Worm (Caenorhabditis elegans): Measurements from ENCODE around the gene F56D6.11.

F56D6.11 gene

DNA sequence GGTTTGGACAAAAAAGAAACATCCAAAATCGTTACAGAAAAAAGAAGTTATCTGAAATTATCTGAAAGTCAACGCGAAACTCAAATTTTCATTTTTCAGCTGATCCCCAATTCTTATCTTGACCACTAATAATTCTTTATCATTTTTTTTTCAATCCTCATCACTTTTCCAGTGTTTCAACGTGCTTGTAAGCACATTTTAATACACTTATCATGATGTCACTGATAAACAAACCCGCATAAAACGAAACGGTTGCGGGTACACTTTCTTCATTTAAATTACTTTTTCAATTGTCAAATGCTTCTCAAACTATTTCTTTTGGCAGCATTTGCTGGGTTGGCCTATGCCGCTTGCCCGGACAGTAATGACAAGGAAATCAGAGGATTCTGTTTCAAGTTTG lies 15.6 kb upstream of the F56D6.11 start, which contains the start of gene clec-67:
clec-67 (plus strand) TSS at position 268 of the 400 bp plus-strand sequence.
- no peak for TF ChIP-seq M03D4.4 (tag; optimal IDR thresholded peaks at IDR 0.05)
- TF ChIP-seq zip-8 (tag; optimal IDR thresholded peaks at IDR 0.05) = no peak
- no peak for TF ChIP-seq pha-4 (tag; optimal IDR thresholded peaks at IDR 0.05)
- TF ChIP-seq cnd-1 (tag; optimal IDR thresholded peaks at IDR 0.05) = no peak
- TF ChIP-seq bed-3 (GFP tag; optimal IDR thresholded peaks at IDR 0.05) = no peak
- no peak for TF ChIP-seq mep-1 (tag; optimal IDR thresholded peaks at IDR 0.05)
- no peak for TF ChIP-seq hlh-1 (tag; optimal IDR thresholded peaks at IDR 0.05)
- no peak for TF ChIP-seq ceh-83 (GFP tag; optimal IDR thresholded peaks at IDR 0.05)
- no peak for TF ChIP-seq ceh-43 (GFP tag; optimal IDR thresholded peaks at IDR 0.05)
- TF ChIP-seq lsy-2 (tag; optimal IDR thresholded peaks at IDR 0.05) = no peak
- no peak for TF ChIP-seq nhr-2 (tag; optimal IDR thresholded peaks at IDR 0.05)
- TF ChIP-seq nhr-237 (tag; optimal IDR thresholded peaks at IDR 0.05) = no peak
- TF ChIP-seq unc-120 (tag; optimal IDR thresholded peaks at IDR 0.05; ENCODE audit: poor library complexity, severe bottlenecking) = no peak

DNA sequence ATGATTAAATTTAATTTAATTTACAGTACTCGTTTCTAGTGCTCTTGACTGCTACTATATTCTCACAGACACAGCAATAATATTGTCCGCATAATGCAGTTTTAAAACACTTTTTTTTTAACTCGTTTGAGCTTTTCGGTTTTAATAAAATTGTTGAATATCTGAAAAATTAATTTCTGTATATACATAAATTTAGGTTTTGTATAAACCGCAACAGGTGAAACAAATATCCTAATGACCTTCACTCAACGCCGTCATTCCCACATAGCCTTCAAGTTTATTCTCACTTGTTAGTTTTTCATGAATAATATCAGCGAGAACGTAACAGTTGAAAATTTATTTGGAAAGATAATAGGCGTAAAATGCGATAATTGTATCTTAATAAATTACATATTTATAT lies 13.2 kb upstream of the F56D6.11 start, which contains the start of gene srz-19:
srz-19 (plus strand) TSS at position 301 of the 400 bp plus-strand sequence.
- no peak for TF ChIP-seq lin-32 (GFP tag; optimal IDR thresholded peaks at IDR 0.05)
- TF ChIP-seq mep-1 (tag; optimal IDR thresholded peaks at IDR 0.05) = no peak
- TF ChIP-seq blmp-1 (tag; optimal IDR thresholded peaks at IDR 0.05) = no peak
- TF ChIP-seq pha-4 (tag; optimal IDR thresholded peaks at IDR 0.05) = no peak

DNA sequence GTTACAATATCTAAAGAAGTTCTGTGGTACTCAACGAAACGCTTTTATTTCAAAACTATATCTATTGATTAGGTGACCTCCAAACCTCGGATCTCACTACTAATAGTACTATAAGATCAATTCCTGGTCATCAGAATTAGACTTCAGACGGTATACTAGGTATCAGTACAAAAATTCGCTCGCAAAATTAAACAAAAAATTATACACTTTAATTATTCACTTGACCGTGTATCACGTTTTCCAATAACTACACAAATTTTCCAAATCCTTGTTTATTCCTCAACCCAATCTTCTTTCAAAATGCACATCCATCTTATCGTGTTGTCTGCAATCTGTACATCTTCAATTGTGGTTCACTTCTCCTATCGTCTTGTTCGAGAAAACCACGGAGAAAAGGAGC lies 11.9 kb upstream of the F56D6.11 start, which contains the start of gene F56D6.23:
F56D6.23 (plus strand) TSS at position 301 of the 400 bp plus-strand sequence.
- no peak for TF ChIP-seq nhr-12 (tag; optimal IDR thresholded peaks at IDR 0.05)
- TF ChIP-seq zip-8 (tag; optimal IDR thresholded peaks at IDR 0.05) = no peak
- TF ChIP-seq mls-2 (tag; optimal IDR thresholded peaks at IDR 0.05) = no peak
- TF ChIP-seq sem-2 (GFP tag; optimal IDR thresholded peaks at IDR 0.05) = no peak
- TF ChIP-seq unc-120 (tag; optimal IDR thresholded peaks at IDR 0.05; ENCODE audit: poor library complexity, severe bottlenecking) = no peak
- no peak for TF ChIP-seq ceh-43 (GFP tag; optimal IDR thresholded peaks at IDR 0.05)
- TF ChIP-seq mep-1 (tag; optimal IDR thresholded peaks at IDR 0.05) = no peak
- no peak for TF ChIP-seq lsy-2 (tag; optimal IDR thresholded peaks at IDR 0.05)
- TF ChIP-seq drap-1 (GFP tag; optimal IDR thresholded peaks at IDR 0.05) = no peak
- no peak for TF ChIP-seq ceh-39 (tag; optimal IDR thresholded peaks at IDR 0.05)
- TF ChIP-seq blmp-1 (tag; optimal IDR thresholded peaks at IDR 0.05) = no peak
- no peak for TF ChIP-seq ztf-11 (tag; optimal IDR thresholded peaks at IDR 0.05)
- TF ChIP-seq M03D4.4 (tag; optimal IDR thresholded peaks at IDR 0.05) = no peak
- no peak for TF ChIP-seq unc-62 (GFP tag; optimal IDR thresholded peaks at IDR 0.05)
- TF ChIP-seq ceh-83 (GFP tag; optimal IDR thresholded peaks at IDR 0.05) = no peak
- no peak for TF ChIP-seq sptf-1 (tag; optimal IDR thresholded peaks at IDR 0.05)
- no peak for TF ChIP-seq flh-1 (GFP tag; optimal IDR thresholded peaks at IDR 0.05)

DNA sequence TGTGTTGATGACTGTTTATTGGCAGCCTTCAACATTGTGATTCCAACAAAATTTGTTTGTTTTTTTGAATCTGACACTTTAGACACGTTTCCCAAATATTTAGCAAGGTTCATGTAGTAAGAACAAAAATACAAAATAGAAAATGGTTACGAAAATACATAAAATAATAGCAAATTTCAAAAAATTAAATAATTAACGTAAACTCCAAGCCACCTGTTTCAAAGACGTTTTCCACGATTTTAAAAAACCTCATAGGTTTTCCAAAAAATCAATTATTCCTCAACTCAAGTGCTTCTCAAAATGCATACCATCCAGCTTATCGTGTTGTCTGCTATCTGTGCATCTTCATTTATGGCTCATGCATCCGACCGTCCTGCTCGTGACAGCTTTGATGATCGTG lies 11.1 kb upstream of the F56D6.11 start, which contains the start of gene F56D6.14:
F56D6.14 (plus strand) TSS at position 301 of the 400 bp plus-strand sequence.
- no peak for TF ChIP-seq ceh-39 (tag; optimal IDR thresholded peaks at IDR 0.05)
- no peak for TF ChIP-seq nhr-12 (tag; optimal IDR thresholded peaks at IDR 0.05)
- TF ChIP-seq lsy-2 (tag; optimal IDR thresholded peaks at IDR 0.05) = no peak
- TF ChIP-seq mep-1 (tag; optimal IDR thresholded peaks at IDR 0.05) = no peak
- TF ChIP-seq ztf-11 (tag; optimal IDR thresholded peaks at IDR 0.05) = no peak
- no peak for TF ChIP-seq nhr-28 (tag; optimal IDR thresholded peaks at IDR 0.05)
- TF ChIP-seq tbx-8 (GFP tag; optimal IDR thresholded peaks at IDR 0.05) = no peak
- no peak for TF ChIP-seq unc-62 (GFP tag; optimal IDR thresholded peaks at IDR 0.05)
- no peak for TF ChIP-seq nhr-2 (tag; optimal IDR thresholded peaks at IDR 0.05)
- TF ChIP-seq snpc-4 (tag; optimal IDR thresholded peaks at IDR 0.05) = no peak
- TF ChIP-seq blmp-1 (tag; optimal IDR thresholded peaks at IDR 0.05) = no peak
- TF ChIP-seq cnd-1 (tag; optimal IDR thresholded peaks at IDR 0.05) = no peak
- TF ChIP-seq zip-8 (tag; optimal IDR thresholded peaks at IDR 0.05) = no peak
- no peak for TF ChIP-seq mls-2 (tag; optimal IDR thresholded peaks at IDR 0.05)
- no peak for TF ChIP-seq unc-120 (tag; optimal IDR thresholded peaks at IDR 0.05; ENCODE audit: poor library complexity, severe bottlenecking)

DNA sequence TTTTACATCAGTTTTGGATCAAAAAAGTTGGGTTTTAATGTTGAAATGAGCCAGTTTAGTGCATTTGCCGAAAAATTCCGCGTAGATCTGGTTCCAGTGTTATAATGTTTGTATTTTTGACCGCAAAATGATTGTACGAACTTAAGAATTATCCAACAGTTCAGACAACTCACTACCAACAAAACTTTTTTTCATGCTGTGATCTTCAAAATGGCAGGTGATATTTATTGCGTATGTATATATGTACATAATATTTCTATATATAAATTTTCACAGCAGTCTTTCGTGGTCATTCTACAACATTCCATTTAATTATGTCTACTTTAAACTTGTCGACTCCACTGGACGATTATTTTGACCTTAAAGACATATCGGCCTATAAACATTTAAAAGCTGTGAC lies 9.0 kb upstream of the F56D6.11 start, which contains the start of gene srz-20:
srz-20 (plus strand) TSS at position 301 of the 400 bp plus-strand sequence.
- TF ChIP-seq lin-13 (tag; optimal IDR thresholded peaks at IDR 0.05) (no peak), zip-8 (tag; optimal IDR thresholded peaks at IDR 0.05) (no peak), M03D4.4 (tag; optimal IDR thresholded peaks at IDR 0.05) (no peak), ceh-43 (GFP tag; optimal IDR thresholded peaks at IDR 0.05) (no peak), snpc-4 (tag; optimal IDR thresholded peaks at IDR 0.05) (no peak), elt-3 (tag; optimal IDR thresholded peaks at IDR 0.05) (no peak), drap-1 (GFP tag; optimal IDR thresholded peaks at IDR 0.05) (no peak), mab-5 (tag; optimal IDR thresholded peaks at IDR 0.05) (no peak), flh-1 (GFP tag; optimal IDR thresholded peaks at IDR 0.05) (no peak), hlh-1 (tag; optimal IDR thresholded peaks at IDR 0.05) (no peak), nhr-12 (tag; optimal IDR thresholded peaks at IDR 0.05) (no peak), unc-39 (tag; optimal IDR thresholded peaks at IDR 0.05) (no peak), lin-32 (GFP tag; optimal IDR thresholded peaks at IDR 0.05) (no peak), ceh-39 (tag; optimal IDR thresholded peaks at IDR 0.05) (no peak), ham-2 (GFP tag; optimal IDR thresholded peaks at IDR 0.05) (no peak), ztf-11 (tag; optimal IDR thresholded peaks at IDR 0.05) (no peak), sem-2 (GFP tag; optimal IDR thresholded peaks at IDR 0.05) (no peak)

Measured in whole organism, mixed stage, embryonic.